Fruit fly (Drosophila melanogaster): ENCODE results near the gene Cyp4e3.
A peak's percentile ranks its signal among the peaks of the same experiment; 100 is the strongest.

Cyp4e3 gene

DNA sequence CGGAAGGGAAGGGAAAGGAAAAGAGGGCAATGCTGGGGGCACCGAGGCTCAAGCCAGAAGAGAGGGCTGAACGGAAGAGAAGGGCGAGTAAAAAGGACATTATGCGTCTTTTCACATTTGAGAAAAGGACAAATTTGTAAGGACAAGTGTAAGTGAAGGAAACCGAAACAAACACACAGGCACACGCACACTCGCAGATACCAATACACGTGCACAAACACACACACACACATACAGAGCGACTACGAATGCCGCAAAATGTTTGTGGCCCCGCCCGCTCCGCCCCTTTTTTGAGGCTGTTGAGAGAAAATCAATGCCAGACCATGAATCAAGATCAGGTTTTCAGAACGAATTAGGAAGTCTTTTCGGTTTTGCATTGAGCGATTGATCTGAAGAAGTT lies 3.5 kb upstream of the Cyp4e3 start:
- TF ChIP-seq CG10348 (GFP tag; IDR thresholded peaks at IDR 0.05) (no peak), EcR (GFP tag; optimal IDR thresholded peaks at IDR 0.05) (no peak), CG4496 (GFP tag; IDR thresholded peaks at IDR 0.05) (no peak), D1 (tag; optimal IDR thresholded peaks at IDR 0.05) (no peak), CG17806 (tag; optimal IDR thresholded peaks at IDR 0.05) (no peak), Pif1A (GFP tag; optimal IDR thresholded peaks at IDR 0.05) (no peak), CG14655 (GFP tag; optimal IDR thresholded peaks at IDR 0.05) (no peak), CG8301 (tag; optimal IDR thresholded peaks at IDR 0.05) (no peak), CG13204 (GFP tag; optimal IDR thresholded peaks at IDR 0.05) (no peak), Snoo (tag; optimal IDR thresholded peaks at IDR 0.05) (no peak)

- no peak for TF ChIP-seq EcR (GFP tag; optimal IDR thresholded peaks at IDR 0.05)
- TF ChIP-seq rn (GFP tag; IDR thresholded peaks at IDR 0.05), result no peak
- no peak for TF ChIP-seq Pif1A (GFP tag; optimal IDR thresholded peaks at IDR 0.05)
- TF ChIP-seq CG10348 (GFP tag; IDR thresholded peaks at IDR 0.05), result no peak
- no peak for TF ChIP-seq D1 (tag; optimal IDR thresholded peaks at IDR 0.05)
- TF ChIP-seq CG14655 (GFP tag; optimal IDR thresholded peaks at IDR 0.05), result no peak
- no peak for TF ChIP-seq CG8159 (tag; optimal IDR thresholded peaks at IDR 0.05)
- no peak for TF ChIP-seq CG9948 (tag; optimal IDR thresholded peaks at IDR 0.05)
- no peak for TF ChIP-seq Pif1B (GFP tag; optimal IDR thresholded peaks at IDR 0.05)
- TF ChIP-seq gl (tag; optimal IDR thresholded peaks at IDR 0.05), result no peak
- TF ChIP-seq CG8301 (tag; optimal IDR thresholded peaks at IDR 0.05), result no peak
- no peak for TF ChIP-seq CG32121 (GFP tag; IDR thresholded peaks at IDR 0.05)
Measured at dm6 chr2L:9746236-9747225, 3.3 kb downstream of the Cyp4e3 start, which contains the start of gene Nckx30C. TSS of gene Nckx30C (minus strand) at chr2L:9746495.

- TF ChIP-seq D1 (tag; optimal IDR thresholded peaks at IDR 0.05) (no peak), fd96Ca (GFP tag; IDR thresholded peaks at IDR 0.05) (0 out of 3 replicates have a peak, but pooled peaks have one; percentile 23), CG12605 (GFP tag; IDR thresholded peaks at IDR 0.05) (no peak), CG10348 (GFP tag; IDR thresholded peaks at IDR 0.05) (no peak), CG14655 (GFP tag; optimal IDR thresholded peaks at IDR 0.05) (peak; percentile 43), CG8301 (tag; optimal IDR thresholded peaks at IDR 0.05) (peak; percentile 12)
Measured at dm6 chr2L:9744634-9745033, 5.2 kb downstream of the Cyp4e3 start.

DNA sequence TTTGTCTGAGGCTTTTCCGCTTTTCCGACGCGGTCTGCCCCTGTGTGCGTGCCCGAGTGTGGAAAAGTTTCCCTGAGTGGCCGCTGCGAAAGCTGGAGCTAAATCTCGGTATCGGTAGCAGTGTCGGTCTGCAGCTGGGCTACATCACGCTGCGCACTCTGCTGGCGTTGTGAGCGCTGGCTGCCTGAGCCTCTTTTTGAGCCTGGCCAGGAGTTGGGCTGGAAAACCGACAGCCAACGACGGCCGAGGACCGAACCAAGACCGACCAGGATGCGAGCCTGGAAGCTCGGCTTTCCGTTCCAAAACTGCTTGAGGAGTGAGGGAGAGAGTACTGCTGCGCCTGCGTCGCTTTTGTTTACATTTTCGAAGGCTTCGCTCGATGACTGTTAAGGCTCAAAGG lies 6.0 kb downstream of the Cyp4e3 start:
- TF ChIP-seq CG13204 (GFP tag; optimal IDR thresholded peaks at IDR 0.05) (no peak), Pif1A (GFP tag; optimal IDR thresholded peaks at IDR 0.05) (no peak), gl (tag; optimal IDR thresholded peaks at IDR 0.05) (no peak)

DNA sequence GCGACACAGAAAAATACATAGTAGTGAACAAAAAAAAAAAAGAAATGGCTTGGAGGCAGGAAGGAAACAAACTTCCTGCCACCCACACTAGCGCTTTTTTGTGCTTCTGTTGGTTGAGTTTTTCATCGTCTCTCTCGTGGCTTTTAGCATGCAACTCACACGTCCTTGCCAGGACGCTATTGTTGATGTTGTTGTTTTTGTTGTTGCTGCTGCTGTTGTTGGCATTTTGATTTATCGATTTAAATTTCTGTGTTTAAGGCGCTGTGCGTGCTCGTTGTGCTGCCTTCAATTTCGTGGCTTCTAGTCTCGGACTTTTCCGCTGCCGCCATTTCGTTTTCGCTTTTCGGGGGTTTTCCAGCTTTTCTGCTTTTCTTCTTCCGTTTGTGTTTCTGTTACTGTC lies 10.2 kb downstream of the Cyp4e3 start:
- TF ChIP-seq gl (tag; optimal IDR thresholded peaks at IDR 0.05) (no peak), CG8301 (tag; optimal IDR thresholded peaks at IDR 0.05) (no peak), Pif1A (GFP tag; optimal IDR thresholded peaks at IDR 0.05) (no peak), CG13204 (GFP tag; optimal IDR thresholded peaks at IDR 0.05) (no peak), CG4496 (GFP tag; IDR thresholded peaks at IDR 0.05) (no peak)

dm6 chr2L:9737803-9738202 lies 12.1 kb downstream of the Cyp4e3 start:
- TF ChIP-seq fd96Ca (GFP tag; IDR thresholded peaks at IDR 0.05) (peak; percentile 59; the same call in 2 of the 3 replicates), CG9948 (tag; optimal IDR thresholded peaks at IDR 0.05) (peak; percentile 37), CG8301 (tag; optimal IDR thresholded peaks at IDR 0.05) (peak; percentile 49), D1 (tag; optimal IDR thresholded peaks at IDR 0.05) (no peak), CG13204 (GFP tag; optimal IDR thresholded peaks at IDR 0.05) (no peak), gl (tag; optimal IDR thresholded peaks at IDR 0.05) (no peak), CG14655 (GFP tag; optimal IDR thresholded peaks at IDR 0.05) (peak; percentile 59), Ets98B (GFP tag; IDR thresholded peaks at IDR 0.05) (no peak), CG17806 (tag; optimal IDR thresholded peaks at IDR 0.05) (peak; percentile 47), Snoo (tag; optimal IDR thresholded peaks at IDR 0.05) (no peak), CG15710 (tag; optimal IDR thresholded peaks at IDR 0.05) (peak; percentile 42), CG12605 (GFP tag; IDR thresholded peaks at IDR 0.05) (no peak), EcR (GFP tag; optimal IDR thresholded peaks at IDR 0.05) (no peak), CG4496 (GFP tag; IDR thresholded peaks at IDR 0.05) (peak; percentile 44; the same call in 1 of the 3 replicates), Pif1A (GFP tag; optimal IDR thresholded peaks at IDR 0.05) (no peak), Pif1B (GFP tag; optimal IDR thresholded peaks at IDR 0.05) (no peak), CG34367 (tag; optimal IDR thresholded peaks at IDR 0.05) (no peak), rn (GFP tag; IDR thresholded peaks at IDR 0.05) (no peak; the same call in 1 of the 2 replicates), CG32121 (GFP tag; IDR thresholded peaks at IDR 0.05) (peak; percentile 17; the same call in 1 of the 2 replicates), CG10348 (GFP tag; IDR thresholded peaks at IDR 0.05) (no peak), CG8159 (tag; optimal IDR thresholded peaks at IDR 0.05) (peak; percentile 61)

Measured in whole organism, pupa.